Worm (Caenorhabditis elegans) whole organism, L1 larva: ENCODE results near the gene Y57G11B.3.

ENCODE experiments used
- alr-1 ChIP-seq: fragments of 200-800 bp; sonication (Bioruptor generic); optimal IDR thresholded peaks from 2 replicates; lab custom pipeline; 2018; ENCODE audit warnings: borderline replicate concordance, mild to moderate bottlenecking, missing genetic modification characterization, missing compliant biosample characterization
- fkh-4 ChIP-seq: sonication (generic microtip); optimal IDR thresholded peaks from 2 replicates; lab custom pipeline; 2016; ENCODE audit warnings: missing compliant biosample characterization, missing genetic modification characterization, borderline replicate concordance
- hpl-2 ChIP-seq: fragments of 150-350 bp; optimal IDR thresholded peaks from 2 replicates; lab custom pipeline; 2014; ENCODE audit warnings: missing biosample characterization, missing genetic modification reagents, missing genetic modification characterization
- jun-1 ChIP-seq: fragments of 150-350 bp; optimal IDR thresholded peaks from 2 replicates; lab custom pipeline; 2014; ENCODE audit warnings: missing biosample characterization, missing genetic modification reagents, missing genetic modification characterization
- lin-35 ChIP-seq, 2 experiments: fragments of 150-350 bp; optimal IDR thresholded peaks; 2 replicates each; lab custom pipeline; 2014; ENCODE audit warnings: missing biosample characterization in 2 of 2, missing genetic modification characterization in 2 of 2, missing genetic modification reagents in 2 of 2
- nhr-71 ChIP-seq: sonication (generic microtip); optimal IDR thresholded peaks from 2 replicates; lab custom pipeline; 2016; ENCODE audit warnings: mild to moderate bottlenecking, missing genetic modification characterization, moderate library complexity, missing compliant biosample characterization
- snpc-4 ChIP-seq: fragments of 150-350 bp; optimal IDR thresholded peaks from 2 replicates; lab custom pipeline; 2014; ENCODE audit warnings: missing biosample characterization, missing genetic modification characterization
- unc-62 ChIP-seq: fragments of 150-350 bp; optimal IDR thresholded peaks from 2 replicates; lab custom pipeline; 2014; ENCODE audit warnings: missing biosample characterization, missing genetic modification reagents, missing genetic modification characterization
- zag-1 ChIP-seq: fragments of 150-350 bp; optimal IDR thresholded peaks from 2 replicates; lab custom pipeline; 2014; ENCODE audit warnings: missing biosample characterization, missing genetic modification characterization

ce11 chrIV:14572607-14573006 lies 1.6 kb downstream of the Y57G11B.3 start, which contains the start of gene glb-34:
- no peak for TF ChIP-seq snpc-4 (tag; lab: Kevin White, UChicago)
- no peak for TF ChIP-seq nhr-71 (tag; lab: Kevin White, UChicago)
- no peak for TF ChIP-seq fkh-4 (tag; lab: Kevin White, UChicago)
- no peak for TF ChIP-seq alr-1 (tag; lab: Kevin White, UChicago)
- no peak for TF ChIP-seq unc-62 (GFP tag; lab: Kevin White, UChicago)
- TF ChIP-seq hpl-2 (GFP tag; lab: Kevin White, UChicago), result no peak
- no peak for TF ChIP-seq zag-1 (tag; lab: Kevin White, UChicago)
- TF ChIP-seq jun-1 (tag; lab: Kevin White, UChicago), result no peak
- TF ChIP-seq lin-35 (GFP tag; optimal IDR thresholded peaks at IDR 0.05; lab: Kevin White, UChicago), result no peak
